Worm (Caenorhabditis elegans) whole organism, late embryonic: ENCODE results near the gene cyp-33E2.

Experiments used
- K09A11.1 ChIP-seq: sonication (generic microtip); optimal IDR thresholded peaks from 2 replicates; lab custom pipeline; 2017; ENCODE audit warnings: antibody characterized with exemption, mild to moderate bottlenecking, missing genetic modification characterization, missing compliant biosample characterization; ENCODE audit not compliant: insufficient read depth
- ceh-18 ChIP-seq: sonication (generic microtip); optimal IDR thresholded peaks from 2 replicates; lab custom pipeline; 2016; ENCODE audit warnings: missing genetic modification characterization, missing compliant biosample characterization
- elt-4 ChIP-seq: sonication (generic microtip); optimal IDR thresholded peaks from 2 replicates; lab custom pipeline; 2016; ENCODE audit warnings: missing genetic modification characterization, missing compliant biosample characterization
- madf-2 ChIP-seq: sonication (generic microtip); optimal IDR thresholded peaks from 2 replicates; lab custom pipeline; 2017; ENCODE audit warnings: missing genetic modification characterization, missing compliant biosample characterization
- nhr-11 ChIP-seq: fragments of 150-350 bp; optimal IDR thresholded peaks from 2 replicates; lab custom pipeline; 2014; ENCODE audit warnings: missing biosample characterization, missing genetic modification characterization
- pag-3 ChIP-seq: sonication (generic microtip); optimal IDR thresholded peaks from 2 replicates; lab custom pipeline; 2016; ENCODE audit warnings: missing compliant biosample characterization, missing genetic modification characterization, borderline replicate concordance
- pha-4 ChIP-seq: fragments of 150-350 bp; optimal IDR thresholded peaks from 2 replicates; lab custom pipeline; 2018; ENCODE audit warnings: missing biosample characterization, missing genetic modification reagents, missing genetic modification characterization
- syd-9 ChIP-seq: sonication (generic microtip); optimal IDR thresholded peaks from 2 replicates; lab custom pipeline; 2016; ENCODE audit warnings: mild to moderate bottlenecking, missing genetic modification characterization, moderate library complexity, missing compliant biosample characterization
- ttx-3 ChIP-seq: sonication (generic microtip); optimal IDR thresholded peaks from 2 replicates; lab custom pipeline; 2016; ENCODE audit warnings: missing genetic modification reagents, missing genetic modification characterization, missing compliant biosample characterization
- unc-3 ChIP-seq, 2 experiments: fragments of 200-800 bp in 1 of 2; sonication (Bioruptor generic) in 1 of 2; sonication (generic microtip) in 1 of 2; conservative IDR thresholded peaks in 1 of 2; optimal IDR thresholded peaks in 1 of 2; 2 replicates each; pipeline versions ENCODE4 v1.3.6 to Lab custom; 2016 to 2022; ENCODE audit warnings: missing compliant biosample characterization in 2 of 2, missing genetic modification characterization in 2 of 2, missing genetic modification reagents in 1 of 2
- unc-86 ChIP-seq: sonication (generic microtip); optimal IDR thresholded peaks from 2 replicates; lab custom pipeline; 2016; ENCODE audit warnings: missing genetic modification characterization, missing compliant biosample characterization

DNA sequence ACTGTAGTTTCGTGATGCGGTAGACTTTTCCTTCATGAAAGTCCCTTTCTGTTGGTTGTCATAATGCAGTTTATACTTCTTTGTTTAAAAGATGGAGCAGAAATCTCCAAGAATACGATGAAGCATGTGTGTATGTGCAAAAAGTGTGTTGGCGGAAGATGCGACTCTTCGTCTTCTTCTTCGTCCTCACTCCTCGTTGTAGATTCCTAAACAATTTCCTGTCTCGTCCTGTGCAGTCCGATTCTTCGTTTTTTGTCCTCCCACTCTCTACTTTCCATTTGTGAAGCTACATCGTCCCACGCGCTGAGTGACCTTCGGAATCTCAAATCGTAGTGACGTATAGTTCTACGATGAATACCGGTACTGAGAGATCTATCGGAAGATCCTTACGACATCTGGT, 16.1 kb downstream of the cyp-33E2 start:
- TF ChIP-seq K09A11.1, result no peak
- no peak for TF ChIP-seq nhr-11 (tag; lab: Kevin White, UChicago)
- no peak for TF ChIP-seq unc-3 (GFP tag; conservative IDR thresholded peaks at IDR 0.05; lab: Robert Waterston, UW)
- TF ChIP-seq unc-3 (tag; optimal IDR thresholded peaks at IDR 0.05; lab: Kevin White, UChicago), result no peak
- TF ChIP-seq ceh-18 (tag; lab: Kevin White, UChicago), result no peak
- no peak for TF ChIP-seq pha-4 (tag; lab: Kevin White, UChicago)
- TF ChIP-seq unc-86, result no peak
- TF ChIP-seq ttx-3 (tag; lab: Kevin White, UChicago), result no peak
- TF ChIP-seq madf-2, result no peak
- no peak for TF ChIP-seq elt-4
- TF ChIP-seq pag-3, result no peak
- no peak for TF ChIP-seq syd-9 (tag; lab: Kevin White, UChicago)
